Worm (Caenorhabditis elegans): Measurements from ENCODE around the gene ctsa-2.

The ctsa-2 gene

ce11 chrX:6419113-6419512, 11.3 kb downstream of the ctsa-2 start:
- TF ChIP-seq mab-5 (tag; optimal IDR thresholded peaks at IDR 0.05) (no peak), flh-1 (GFP tag; optimal IDR thresholded peaks at IDR 0.05) (no peak), elt-3 (tag; optimal IDR thresholded peaks at IDR 0.05) (no peak), ces-1 (GFP tag; optimal IDR thresholded peaks at IDR 0.05) (peak; percentile 71)

ce11 chrX:6416357-6417087, 13.9 kb downstream of the ctsa-2 start, which contains the start of gene T22E5.6:
Gene T22E5.6, minus strand, starts transcription at chrX:6416407.
- TF ChIP-seq ces-1 (GFP tag; optimal IDR thresholded peaks at IDR 0.05) (no peak), ham-2 (GFP tag; optimal IDR thresholded peaks at IDR 0.05) (peak; percentile 7)

ce11 chrX:6413583-6413982, 16.8 kb downstream of the ctsa-2 start:
- TF ChIP-seq ztf-11 (tag; optimal IDR thresholded peaks at IDR 0.05) (no peak), mep-1 (tag; optimal IDR thresholded peaks at IDR 0.05) (no peak), zip-8 (tag; optimal IDR thresholded peaks at IDR 0.05) (peak; percentile 82), sem-2 (GFP tag; optimal IDR thresholded peaks at IDR 0.05) (no peak), lin-13 (tag; optimal IDR thresholded peaks at IDR 0.05) (no peak), ham-2 (GFP tag; optimal IDR thresholded peaks at IDR 0.05) (no peak), nhr-2 (tag; optimal IDR thresholded peaks at IDR 0.05) (no peak)

ce11 chrX:6412575-6412974, 17.8 kb downstream of the ctsa-2 start, which contains the start of gene T22E5.1:
Gene T22E5.1, plus strand, starts transcription at chrX:6412875.
- TF ChIP-seq ceh-43 (GFP tag; optimal IDR thresholded peaks at IDR 0.05) = no peak
- no peak for TF ChIP-seq nhr-28 (tag; optimal IDR thresholded peaks at IDR 0.05)
- TF ChIP-seq sem-2 (GFP tag; optimal IDR thresholded peaks at IDR 0.05) = no peak
- no peak for TF ChIP-seq cnd-1 (tag; optimal IDR thresholded peaks at IDR 0.05)
- TF ChIP-seq mab-5 (tag; optimal IDR thresholded peaks at IDR 0.05) = no peak

ce11 chrX:6410177-6410765, 20.1 kb downstream of the ctsa-2 start, which contains the start of gene mup-2:
Gene mup-2, minus strand, starts transcription at chrX:6410227.
- TF ChIP-seq ham-2 (GFP tag; optimal IDR thresholded peaks at IDR 0.05) (no peak), unc-62 (GFP tag; optimal IDR thresholded peaks at IDR 0.05) (peak; percentile 75), cnd-1 (tag; optimal IDR thresholded peaks at IDR 0.05) (no peak), unc-120 (tag; optimal IDR thresholded peaks at IDR 0.05; ENCODE audit: poor library complexity, severe bottlenecking) (peak; percentile 93), snpc-4 (tag; optimal IDR thresholded peaks at IDR 0.05) (no peak), nhr-12 (tag; optimal IDR thresholded peaks at IDR 0.05) (no peak), hlh-1 (tag; optimal IDR thresholded peaks at IDR 0.05) (peak; percentile 96), mls-2 (tag; optimal IDR thresholded peaks at IDR 0.05) (no peak), ceh-83 (GFP tag; optimal IDR thresholded peaks at IDR 0.05) (no peak), ces-1 (GFP tag; optimal IDR thresholded peaks at IDR 0.05) (no peak)

ce11 chrX:6408713-6409112, 21.7 kb downstream of the ctsa-2 start:
- no peak for TF ChIP-seq unc-120 (tag; optimal IDR thresholded peaks at IDR 0.05; ENCODE audit: poor library complexity, severe bottlenecking)
- TF ChIP-seq nhr-237 (tag; optimal IDR thresholded peaks at IDR 0.05) = no peak
- no peak for TF ChIP-seq sptf-1 (tag; optimal IDR thresholded peaks at IDR 0.05)

ce11 chrX:6408286-6408685, 22.1 kb downstream of the ctsa-2 start:
- TF ChIP-seq lin-13 (tag; optimal IDR thresholded peaks at IDR 0.05) = no peak
- no peak for TF ChIP-seq bed-3 (GFP tag; optimal IDR thresholded peaks at IDR 0.05)
- no peak for TF ChIP-seq lin-32 (GFP tag; optimal IDR thresholded peaks at IDR 0.05)
- TF ChIP-seq unc-39 (tag; optimal IDR thresholded peaks at IDR 0.05) = no peak
- TF ChIP-seq nhr-237 (tag; optimal IDR thresholded peaks at IDR 0.05) = no peak

Measured in whole organism, mixed stage, embryonic.